Fruit fly (Drosophila melanogaster) whole organism, embryonic: ENCODE results near the gene CG17819.
A peak's percentile ranks its signal among the peaks of the same experiment; 100 is the strongest.

Source experiments
- Ada2b ChIP-seq: fragments of 200-800 bp; sonication (Bioruptor generic); IDR thresholded peaks from 2 replicates; pipeline ENCODE4 v1.3.6; 2022; ENCODE audit warnings: missing biosample characterization, missing genetic modification characterization
- Aef1 ChIP-seq: fragments of 200-800 bp; sonication (Bioruptor generic); IDR thresholded peaks from 3 replicates; pipeline ENCODE4 v1.3.6; 2022; ENCODE audit warnings: missing biosample characterization, missing genetic modification characterization
- CG11085 ChIP-seq: fragments of 200-800 bp; sonication (Bioruptor generic); IDR thresholded peaks from 2 replicates; pipeline ENCODE4 v1.3.6; 2022; ENCODE audit warnings: missing biosample characterization, missing genetic modification characterization
- CG12299 ChIP-seq: fragments of 200-800 bp; sonication (Bioruptor generic); optimal IDR thresholded peaks from 2 replicates; lab custom pipeline; 2018; ENCODE audit warnings: missing biosample characterization, mild to moderate bottlenecking, missing genetic modification characterization
- CG13287 ChIP-seq: fragments of 200-800 bp; sonication (Bioruptor generic); IDR thresholded peaks from 2 replicates; pipeline ENCODE4 v1.3.6; 2022; ENCODE audit warnings: missing biosample characterization, missing genetic modification characterization; ENCODE audit not compliant: partially characterized antibody
- CG1602 ChIP-seq: fragments of 200-800 bp; sonication (Bioruptor generic); optimal IDR thresholded peaks from 3 replicates; lab custom pipeline; 2016; ENCODE audit warnings: missing biosample characterization, missing genetic modification characterization
- CG17912 ChIP-seq: fragments of 200-800 bp; sonication (Bioruptor generic); optimal IDR thresholded peaks from 2 replicates; lab custom pipeline; 2018; ENCODE audit warnings: missing biosample characterization, mild to moderate bottlenecking, missing genetic modification characterization
- CG18599 ChIP-seq: fragments of 200-800 bp; sonication (Bioruptor generic); optimal IDR thresholded peaks from 3 replicates; lab custom pipeline; 2017; ENCODE audit warnings: missing biosample characterization, missing genetic modification characterization, mild to moderate bottlenecking, moderate library complexity, missing genetic modification reagents
- CG18764 ChIP-seq: fragments of 200-800 bp; sonication (Bioruptor generic); optimal IDR thresholded peaks from 3 replicates; lab custom pipeline; 2016; ENCODE audit warnings: missing biosample characterization, missing genetic modification characterization
- CG2120 ChIP-seq: fragments of 200-800 bp; sonication (Bioruptor generic); optimal IDR thresholded peaks from 3 replicates; lab custom pipeline; 2016; ENCODE audit warnings: missing biosample characterization, missing genetic modification characterization
- CG31365 ChIP-seq: fragments of 200-800 bp; sonication (Bioruptor generic); optimal IDR thresholded peaks from 2 replicates; lab custom pipeline; 2018; ENCODE audit warnings: missing biosample characterization, mild to moderate bottlenecking, missing genetic modification characterization
- CG32767 ChIP-seq: fragments of 200-800 bp; sonication (Bioruptor generic); IDR thresholded peaks from 2 replicates; pipeline ENCODE4 v1.3.6; 2022; ENCODE audit warnings: missing biosample characterization, missing genetic modification characterization
- CG5953 ChIP-seq: fragments of 200-800 bp; sonication (Bioruptor generic); IDR thresholded peaks from 2 replicates; pipeline ENCODE4 v1.3.6; 2022; ENCODE audit warnings: missing biosample characterization, missing genetic modification characterization
- CG6272 ChIP-seq: fragments of 200-800 bp; sonication (Bioruptor generic); IDR thresholded peaks from 2 replicates; pipeline ENCODE4 v1.3.6; 2022; ENCODE audit warnings: missing biosample characterization, missing genetic modification characterization
- CG6689 ChIP-seq: fragments of 200-800 bp; sonication (Bioruptor generic); IDR thresholded peaks from 2 replicates; pipeline ENCODE4 v1.3.6; 2022; ENCODE audit warnings: missing biosample characterization, missing genetic modification characterization
- CG7786 ChIP-seq: fragments of 200-800 bp; sonication (Bioruptor generic); optimal IDR thresholded peaks from 2 replicates; lab custom pipeline; 2016; ENCODE audit warnings: missing biosample characterization, missing genetic modification characterization
- CG7987 ChIP-seq: fragments of 200-800 bp; sonication (Bioruptor generic); optimal IDR thresholded peaks from 2 replicates; lab custom pipeline; 2018; ENCODE audit warnings: missing biosample characterization, mild to moderate bottlenecking, missing genetic modification characterization, moderate library complexity
- CG9876 ChIP-seq: fragments of 200-800 bp; sonication (Bioruptor generic); optimal IDR thresholded peaks from 2 replicates; lab custom pipeline; 2016; ENCODE audit warnings: missing biosample characterization, missing genetic modification characterization
- CTCF ChIP-seq: fragments of 200-800 bp; sonication (Bioruptor generic); optimal IDR thresholded peaks from 2 replicates; lab custom pipeline; 2017; ENCODE audit warnings: missing biosample characterization, mild to moderate bottlenecking, missing genetic modification characterization, moderate library complexity
- CoRest ChIP-seq: fragments of 200-800 bp; sonication (Bioruptor generic); optimal IDR thresholded peaks from 3 replicates; lab custom pipeline; 2018; ENCODE audit warnings: missing biosample characterization, mild to moderate bottlenecking, missing genetic modification characterization, moderate library complexity
- HmgD ChIP-seq: fragments of 200-800 bp; sonication (Bioruptor generic); optimal IDR thresholded peaks from 3 replicates; lab custom pipeline; 2016; ENCODE audit warnings: missing biosample characterization, missing genetic modification characterization
- Lpt ChIP-seq: fragments of >200 bp; optimal IDR thresholded peaks from 2 replicates; lab custom pipeline; 2018; ENCODE audit warnings: missing biosample characterization, missing genetic modification characterization
- Mad ChIP-seq: fragments of 200-800 bp; sonication (Bioruptor generic); optimal IDR thresholded peaks from 2 replicates; lab custom pipeline; 2016; ENCODE audit warnings: missing biosample characterization, missing genetic modification characterization
- Mrtf ChIP-seq: fragments of 200-800 bp; sonication (Bioruptor generic); IDR thresholded peaks from 3 replicates; pipeline ENCODE4 v1.3.6; 2022; ENCODE audit warnings: missing biosample characterization, missing genetic modification characterization
- Optix ChIP-seq: fragments of 200-800 bp; sonication (Bioruptor generic); IDR thresholded peaks from 3 replicates; pipeline ENCODE4 v1.3.6; 2022; ENCODE audit warnings: missing biosample characterization, missing genetic modification characterization
- Pdp1 ChIP-seq, 2 experiments: fragments of 200-800 bp; sonication (Bioruptor generic); optimal IDR thresholded peaks; 3 replicates each; lab custom pipeline; 2016; ENCODE audit warnings: missing biosample characterization in 2 of 2, missing genetic modification characterization in 2 of 2, mild to moderate bottlenecking in 1 of 2, moderate library complexity in 1 of 2
- Ptx1 ChIP-seq: fragments of 200-800 bp; sonication (Bioruptor generic); IDR thresholded peaks from 2 replicates; pipeline ENCODE4 v1.3.6; 2022; ENCODE audit warnings: missing biosample characterization, missing genetic modification characterization
- ac ChIP-seq: fragments of 200-800 bp; sonication (Bioruptor generic); optimal IDR thresholded peaks from 3 replicates; lab custom pipeline; 2017; ENCODE audit warnings: missing biosample characterization, mild to moderate bottlenecking, missing genetic modification characterization
- aop ChIP-seq: fragments of 200-800 bp; sonication (Bioruptor generic); IDR thresholded peaks from 2 replicates; pipeline ENCODE4 v1.3.6; 2022; ENCODE audit warnings: missing biosample characterization, missing genetic modification characterization
- bowl ChIP-seq: fragments of 200-800 bp; sonication (Bioruptor generic); IDR thresholded peaks from 2 replicates; pipeline ENCODE4 v1.3.6; 2022; ENCODE audit warnings: missing biosample characterization, missing genetic modification characterization
- br ChIP-seq: fragments of >200 bp; optimal IDR thresholded peaks from 2 replicates; lab custom pipeline; 2017
- dimm ChIP-seq: fragments of 200-800 bp; sonication (Bioruptor generic); IDR thresholded peaks from 2 replicates; pipeline ENCODE4 v1.3.6; 2022; ENCODE audit warnings: missing biosample characterization, missing genetic modification characterization
- dpn ChIP-seq, 2 experiments: fragments of 200-800 bp; sonication (Bioruptor generic); optimal IDR thresholded peaks; 3 replicates each; lab custom pipeline; 2016; ENCODE audit warnings: missing biosample characterization in 2 of 2, missing genetic modification characterization in 2 of 2
- eve ChIP-seq, 2 experiments: fragments of >200 bp; optimal IDR thresholded peaks; 2 replicates each; lab custom pipeline; 2017; ENCODE audit warnings: missing biosample characterization in 2 of 2, missing genetic modification characterization in 2 of 2
- exex ChIP-seq: fragments of 200-800 bp; sonication (Bioruptor generic); optimal IDR thresholded peaks from 4 replicates; lab custom pipeline; 2018; ENCODE audit warnings: missing biosample characterization, mild to moderate bottlenecking, missing genetic modification characterization, moderate library complexity
- fd96Cb ChIP-seq: fragments of 200-800 bp; sonication (Bioruptor generic); optimal IDR thresholded peaks from 2 replicates; lab custom pipeline; 2018; ENCODE audit warnings: missing biosample characterization, mild to moderate bottlenecking, missing genetic modification characterization, moderate library complexity
- gfzf ChIP-seq: fragments of 200-800 bp; sonication (Bioruptor generic); optimal IDR thresholded peaks from 2 replicates; lab custom pipeline; 2016; ENCODE audit warnings: missing biosample characterization, mild to moderate bottlenecking, missing genetic modification characterization, moderate library complexity
- gsb-n ChIP-seq: fragments of 200-800 bp; sonication (Bioruptor generic); optimal IDR thresholded peaks from 3 replicates; lab custom pipeline; 2018; ENCODE audit warnings: missing biosample characterization, mild to moderate bottlenecking, missing genetic modification characterization
- her ChIP-seq: fragments of 200-800 bp; sonication (Bioruptor generic); optimal IDR thresholded peaks from 2 replicates; lab custom pipeline; 2016; ENCODE audit warnings: missing biosample characterization, missing genetic modification characterization
- knrl ChIP-seq: fragments of 200-800 bp; sonication (Bioruptor generic); IDR thresholded peaks from 3 replicates; pipeline ENCODE4 v1.3.6; 2022; ENCODE audit warnings: missing biosample characterization, missing genetic modification characterization; ENCODE audit not compliant: partially characterized antibody
- org-1 ChIP-seq: fragments of 200-800 bp; sonication (Bioruptor generic); optimal IDR thresholded peaks from 2 replicates; lab custom pipeline; 2017; ENCODE audit warnings: missing biosample characterization, missing genetic modification characterization
- peb ChIP-seq: fragments of 200-800 bp; sonication (Bioruptor generic); IDR thresholded peaks from 2 replicates; pipeline ENCODE4 v1.3.6; 2022; ENCODE audit warnings: missing biosample characterization, missing genetic modification characterization
- pho ChIP-seq: fragments of 200-800 bp; sonication (Bioruptor generic); optimal IDR thresholded peaks from 2 replicates; lab custom pipeline; 2016; ENCODE audit warnings: missing biosample characterization, missing genetic modification characterization
- prd ChIP-seq, 3 experiments: fragments of >200 bp in 2 of 3; fragments of 200-800 bp in 1 of 3; sonication (Bioruptor generic) in 1 of 3; optimal IDR thresholded peaks in 2 of 3; IDR thresholded peaks in 1 of 3; 2 replicates in 2 of 3; 3 replicates in 1 of 3; pipeline versions ENCODE4 v1.3.6 to Lab custom; 2017 to 2022; ENCODE audit warnings: missing biosample characterization in 1 of 3, missing genetic modification characterization in 1 of 3
- pzg ChIP-seq: fragments of 200-800 bp; sonication (Bioruptor generic); optimal IDR thresholded peaks from 3 replicates; lab custom pipeline; 2018; ENCODE audit warnings: missing biosample characterization, mild to moderate bottlenecking, missing genetic modification characterization, moderate library complexity
- ro ChIP-seq: fragments of 200-800 bp; sonication (Bioruptor generic); IDR thresholded peaks from 2 replicates; pipeline ENCODE4 v1.3.6; 2022; ENCODE audit warnings: missing biosample characterization, missing genetic modification characterization
- toy ChIP-seq: fragments of 200-800 bp; sonication (Bioruptor generic); IDR thresholded peaks from 2 replicates; pipeline ENCODE4 v1.3.6; 2022; ENCODE audit warnings: missing biosample characterization, missing genetic modification characterization
- tup ChIP-seq: fragments of 200-800 bp; sonication (Bioruptor generic); optimal IDR thresholded peaks from 2 replicates; lab custom pipeline; 2016; ENCODE audit warnings: missing biosample characterization, mild to moderate bottlenecking, missing genetic modification characterization, moderate library complexity
- zf30C ChIP-seq: fragments of 200-800 bp; sonication (Bioruptor generic); optimal IDR thresholded peaks from 3 replicates; lab custom pipeline; 2018; ENCODE audit warnings: missing biosample characterization, mild to moderate bottlenecking, missing genetic modification characterization

The CG17819 gene

dm6 chr3R:21870158-21870971 lies 15.0 kb downstream of the CG17819 start, which contains the start of gene CG31431 (continued):
- no peak for TF ChIP-seq prd (optimal IDR thresholded peaks at IDR 0.05; lab: Kevin White, UChicago)
- TF ChIP-seq prd (GFP tag; IDR thresholded peaks at IDR 0.05; lab: Robert Waterston, UW): peak; percentile 98
- peak; percentile 99 for TF ChIP-seq CG2120 (GFP tag; lab: Kevin White, UChicago)
- TF ChIP-seq exex: peak; percentile 85
- peak; percentile 92 for TF ChIP-seq bowl (GFP tag; lab: Robert Waterston, UW)
- peak; percentile 93 for TF ChIP-seq zf30C
- TF ChIP-seq Aef1 (GFP tag; lab: Robert Waterston, UW): peak; percentile 97
- peak; percentile 95 for TF ChIP-seq CG1602 (GFP tag; lab: Kevin White, UChicago)
- TF ChIP-seq CG13287 (GFP tag; lab: Robert Waterston, UW): no peak
- peak; percentile 88 for TF ChIP-seq CG31365 (tag; lab: Kevin White, UChicago)
- peak; percentile 86 for TF ChIP-seq dimm (GFP tag; lab: Robert Waterston, UW)
- peak; percentile 94 for TF ChIP-seq CG18764
- TF ChIP-seq toy: peak; percentile 96
- TF ChIP-seq org-1 (GFP tag; lab: Kevin White, UChicago): peak; percentile 98
- TF ChIP-seq CG6272 (GFP tag; lab: Robert Waterston, UW): peak; percentile 94
- peak; percentile 97 for TF ChIP-seq Ptx1 (GFP tag; lab: Robert Waterston, UW)
- TF ChIP-seq knrl (GFP tag; lab: Robert Waterston, UW): no peak
- peak; percentile 93 for TF ChIP-seq gsb-n
- TF ChIP-seq CG32767 (GFP tag; lab: Robert Waterston, UW): peak; percentile 92
- peak; percentile 74 for TF ChIP-seq CG17912 (GFP tag; lab: Kevin White, UChicago)
- TF ChIP-seq Mad: peak; percentile 94
- TF ChIP-seq CG7987 (GFP tag; lab: Kevin White, UChicago): peak; percentile 94
- TF ChIP-seq CG11085 (GFP tag; lab: Robert Waterston, UW): peak; percentile 97
- TF ChIP-seq pho (GFP tag; lab: Kevin White, UChicago): peak; percentile 97
- peak; percentile 91 for TF ChIP-seq aop (GFP tag; lab: Robert Waterston, UW)
- TF ChIP-seq CG7786 (GFP tag; lab: Kevin White, UChicago): peak; percentile 98
- peak; percentile 97 for TF ChIP-seq CG6689
- TF ChIP-seq ac (GFP tag; lab: Kevin White, UChicago): peak; percentile 88
- peak; percentile 97 for TF ChIP-seq CoRest (tag; lab: Kevin White, UChicago)
- peak; percentile 98 for TF ChIP-seq Pdp1 (GFP tag; optimal IDR thresholded peaks at IDR 0.05; lab: Kevin White, UChicago)
- peak; percentile 96 for TF ChIP-seq CG12299 (tag; lab: Kevin White, UChicago)
- peak; percentile 90 for TF ChIP-seq peb (GFP tag; lab: Robert Waterston, UW)
- no peak for TF ChIP-seq Lpt
- TF ChIP-seq ro (GFP tag; lab: Robert Waterston, UW): peak; percentile 93
- TF ChIP-seq br (lab: Kevin White, UChicago): no peak
- TF ChIP-seq eve (GFP tag; optimal IDR thresholded peaks at IDR 0.05; lab: Kevin White, UChicago): peak; percentile 73 to 97
- peak; percentile 96 for TF ChIP-seq her (GFP tag; lab: Kevin White, UChicago)
- peak; percentile 15 for TF ChIP-seq gfzf (GFP tag; lab: Kevin White, UChicago)
- TF ChIP-seq CG9876: peak; percentile 94
- peak; percentile 97 for TF ChIP-seq dpn (GFP tag; optimal IDR thresholded peaks at IDR 0.05; lab: Kevin White, UChicago)
- peak; percentile 99 for TF ChIP-seq CG18599 (GFP tag; lab: Kevin White, UChicago)
- peak; percentile 97 for TF ChIP-seq Mrtf (GFP tag; lab: Robert Waterston, UW)
- TF ChIP-seq Optix (GFP tag; lab: Robert Waterston, UW): peak; percentile 94
- peak; percentile 38 for TF ChIP-seq pzg (GFP tag; lab: Kevin White, UChicago)
- TF ChIP-seq Ada2b (GFP tag; lab: Robert Waterston, UW): peak; percentile 98
- TF ChIP-seq HmgD (GFP tag; lab: Kevin White, UChicago): peak; percentile 95
- TF ChIP-seq CTCF: peak; percentile 58
- TF ChIP-seq fd96Cb (tag; lab: Kevin White, UChicago): peak; percentile 96
- peak; percentile 86 for TF ChIP-seq CG5953 (GFP tag; lab: Robert Waterston, UW)
- peak; percentile 94 for TF ChIP-seq tup (GFP tag; lab: Kevin White, UChicago)
